Worm (Caenorhabditis elegans) whole organism, young adult: ENCODE measurements around the gene Y50D7A.13.

Experiments used
- B0035.1 ChIP-seq: sonication (generic microtip); optimal IDR thresholded peaks from 2 replicates; lab custom pipeline; 2016; ENCODE audit warnings: missing genetic modification characterization, mild to moderate bottlenecking, missing compliant biosample characterization, missing genotype, missing genetic modification reagents
- B0261.1 ChIP-seq: sonication (generic microtip); optimal IDR thresholded peaks from 2 replicates; lab custom pipeline; 2016; ENCODE audit warnings: mild to moderate bottlenecking, missing genetic modification characterization, moderate library complexity, missing compliant biosample characterization
- B0336.3 ChIP-seq: fragments of 200-800 bp; sonication (Bioruptor generic); IDR thresholded peaks from 2 replicates; pipeline ENCODE4 v1.3.6; 2022; ENCODE audit warnings: missing genetic modification characterization, missing compliant biosample characterization
- D2030.7 ChIP-seq: fragments of 200-800 bp; sonication (Bioruptor generic); IDR thresholded peaks from 2 replicates; pipeline ENCODE4 v1.3.6; 2022; ENCODE audit warnings: missing genetic modification reagents, missing genetic modification characterization, missing compliant biosample characterization
- F22D6.2 ChIP-seq: sonication (generic microtip); optimal IDR thresholded peaks from 2 replicates; lab custom pipeline; 2016; ENCODE audit warnings: mild to moderate bottlenecking, missing genetic modification characterization, missing compliant biosample characterization
- F33H1.4 ChIP-seq: fragments of 200-800 bp; sonication (Bioruptor generic); IDR thresholded peaks from 2 replicates; pipeline ENCODE4 v1.3.6; 2022; ENCODE audit warnings: missing genetic modification reagents, missing genetic modification characterization, missing compliant biosample characterization
- T07F8.4 ChIP-seq: sonication (generic microtip); optimal IDR thresholded peaks from 2 replicates; lab custom pipeline; 2016; ENCODE audit warnings: mild to moderate bottlenecking, missing genetic modification characterization, moderate library complexity, missing compliant biosample characterization
- T26A5.8 ChIP-seq: sonication (generic microtip); optimal IDR thresholded peaks from 2 replicates; lab custom pipeline; 2016; ENCODE audit warnings: missing genetic modification characterization, missing compliant biosample characterization
- Y95B8A.8 ChIP-seq: fragments of 200-800 bp; sonication (Bioruptor generic); IDR thresholded peaks from 2 replicates; pipeline ENCODE4 v1.3.6; 2022; ENCODE audit warnings: missing genetic modification reagents, missing genetic modification characterization, missing compliant biosample characterization
- attf-5 ChIP-seq: fragments of 200-800 bp; sonication (Bioruptor generic); optimal IDR thresholded peaks from 2 replicates; lab custom pipeline; 2018; ENCODE audit warnings: mild to moderate bottlenecking, missing genetic modification characterization, missing compliant biosample characterization
- attf-6 ChIP-seq: fragments of 200-800 bp; sonication (Bioruptor generic); IDR thresholded peaks from 2 replicates; pipeline ENCODE4 v1.3.6; 2022; ENCODE audit warnings: missing genetic modification reagents, missing genetic modification characterization, missing compliant biosample characterization
- cebp-2 ChIP-seq: fragments of 200-800 bp; sonication (Bioruptor generic); IDR thresholded peaks from 2 replicates; pipeline ENCODE4 v1.3.6; 2022; ENCODE audit warnings: missing genetic modification characterization, missing compliant biosample characterization
- ceh-100 ChIP-seq: fragments of 200-800 bp; sonication (Bioruptor generic); IDR thresholded peaks from 2 replicates; pipeline ENCODE4 v1.3.6; 2022; ENCODE audit warnings: missing genetic modification reagents, missing genetic modification characterization, missing compliant biosample characterization
- ceh-58 ChIP-seq: fragments of 200-800 bp; sonication (Bioruptor generic); IDR thresholded peaks from 2 replicates; pipeline ENCODE4 v1.3.6; 2022; ENCODE audit warnings: missing genetic modification characterization, missing compliant biosample characterization
- ceh-91 ChIP-seq: fragments of 200-800 bp; sonication (Bioruptor generic); IDR thresholded peaks from 2 replicates; pipeline ENCODE4 v1.3.6; 2022; ENCODE audit warnings: missing genetic modification reagents, missing genetic modification characterization, missing compliant biosample characterization
- dox-1 ChIP-seq: fragments of 200-800 bp; sonication (Bioruptor generic); IDR thresholded peaks from 2 replicates; pipeline ENCODE4 v1.3.6; 2022; ENCODE audit warnings: missing genetic modification reagents, missing genetic modification characterization, missing compliant biosample characterization
- egl-18 ChIP-seq: fragments of 200-800 bp; sonication (Bioruptor generic); IDR thresholded peaks from 2 replicates; pipeline ENCODE4 v1.3.6; 2022; ENCODE audit warnings: missing genetic modification reagents, missing genetic modification characterization, missing compliant biosample characterization
- egrh-3 ChIP-seq: fragments of 200-800 bp; sonication (Bioruptor generic); IDR thresholded peaks from 2 replicates; pipeline ENCODE4 v1.3.6; 2022; ENCODE audit warnings: missing genetic modification reagents, missing genetic modification characterization, missing compliant biosample characterization
- ets-4 ChIP-seq: fragments of 200-800 bp; sonication (Bioruptor generic); optimal IDR thresholded peaks from 2 replicates; lab custom pipeline; 2018; ENCODE audit warnings: mild to moderate bottlenecking, missing genetic modification characterization, missing compliant biosample characterization
- hlh-26 ChIP-seq: fragments of 200-800 bp; sonication (Bioruptor generic); conservative IDR thresholded peaks from 2 replicates; pipeline ENCODE4 v1.3.6; 2022; ENCODE audit warnings: missing genetic modification reagents, missing genetic modification characterization, missing compliant biosample characterization
- hmg-1.2 ChIP-seq: fragments of 200-800 bp; sonication (Bioruptor generic); IDR thresholded peaks from 2 replicates; pipeline ENCODE4 v1.3.6; 2022; ENCODE audit warnings: missing genetic modification reagents, missing genetic modification characterization, missing compliant biosample characterization
- hsf-1 ChIP-seq: fragments of 200-800 bp; sonication (Bioruptor generic); IDR thresholded peaks from 2 replicates; pipeline ENCODE4 v1.3.6; 2022; ENCODE audit warnings: missing genetic modification reagents, missing genetic modification characterization, missing compliant biosample characterization
- let-607 ChIP-seq, 2 experiments: fragments of 200-800 bp in 1 of 2; sonication (Bioruptor generic) in 1 of 2; sonication (generic microtip) in 1 of 2; optimal IDR thresholded peaks; 2 replicates each; lab custom pipeline; 2016 to 2018; ENCODE audit warnings: mild to moderate bottlenecking in 2 of 2, missing compliant biosample characterization in 2 of 2, missing genetic modification characterization in 2 of 2, moderate library complexity in 2 of 2, missing genotype in 1 of 2
- lsl-1 ChIP-seq: fragments of 200-800 bp; sonication (Bioruptor generic); optimal IDR thresholded peaks from 2 replicates; lab custom pipeline; 2018; ENCODE audit warnings: mild to moderate bottlenecking, missing genetic modification characterization, moderate library complexity, missing compliant biosample characterization
- madf-6 ChIP-seq: fragments of 200-800 bp; sonication (Bioruptor generic); IDR thresholded peaks from 2 replicates; pipeline ENCODE4 v1.3.6; 2022; ENCODE audit warnings: missing genetic modification reagents, missing genetic modification characterization, missing compliant biosample characterization
- mcd-1 ChIP-seq: fragments of 200-800 bp; sonication (Bioruptor generic); IDR thresholded peaks from 2 replicates; pipeline ENCODE4 v1.3.6; 2022; ENCODE audit warnings: missing genetic modification reagents, missing genetic modification characterization, missing compliant biosample characterization
- nfya-2 ChIP-seq: fragments of 200-800 bp; sonication (Bioruptor generic); IDR thresholded peaks from 2 replicates; pipeline ENCODE4 v1.3.6; 2022; ENCODE audit warnings: missing genetic modification reagents, missing genetic modification characterization, missing compliant biosample characterization
- nfyb-1 ChIP-seq: fragments of 200-800 bp; sonication (Bioruptor generic); IDR thresholded peaks from 2 replicates; pipeline ENCODE4 v1.3.6; 2022; ENCODE audit warnings: missing genetic modification reagents, missing genetic modification characterization, missing compliant biosample characterization
- nhr-120 ChIP-seq: fragments of 200-800 bp; sonication (Bioruptor generic); IDR thresholded peaks from 2 replicates; pipeline ENCODE4 v1.3.6; 2022; ENCODE audit warnings: missing genetic modification characterization, missing compliant biosample characterization
- pha-4 ChIP-seq: fragments of 150-350 bp; sonication (generic microtip); optimal IDR thresholded peaks from 2 replicates; lab custom pipeline; 2014; ENCODE audit warnings: missing biosample characterization, missing genetic modification reagents, missing genetic modification characterization
- rcor-1 ChIP-seq: fragments of 200-800 bp; sonication (Bioruptor generic); IDR thresholded peaks from 2 replicates; pipeline ENCODE4 v1.3.6; 2022; ENCODE audit warnings: missing genetic modification reagents, missing genetic modification characterization, missing compliant biosample characterization
- rec-8 ChIP-seq, 2 experiments: sonication (generic microtip); optimal IDR thresholded peaks; 2 replicates each; lab custom pipeline; 2016; ENCODE audit warnings: mild to moderate bottlenecking in 2 of 2, missing genetic modification characterization in 2 of 2, missing genetic modification reagents in 2 of 2, missing genotype in 2 of 2, missing biosample characterization in 1 of 2, missing compliant biosample characterization in 1 of 2, moderate library complexity in 1 of 2
- rpc-1 ChIP-seq, 2 experiments: fragments of 150-350 bp in 1 of 2; sonication (generic microtip) in 1 of 2; optimal IDR thresholded peaks; 2 replicates each; lab custom pipeline; 2014 to 2018; ENCODE audit warnings: missing biosample characterization in 1 of 2, missing genetic modification characterization in 1 of 2, missing genetic modification reagents in 1 of 2, missing genotype in 1 of 2
- snpc-1.3 ChIP-seq: sonication (generic microtip); optimal IDR thresholded peaks from 2 replicates; lab custom pipeline; 2017; ENCODE audit warnings: missing genetic modification characterization, mild to moderate bottlenecking, missing compliant biosample characterization, antibody characterized with exemption, moderate library complexity, missing genotype, missing genetic modification reagents; ENCODE audit not compliant: insufficient read depth
- zfh-2 ChIP-seq: fragments of 200-800 bp; sonication (Bioruptor generic); conservative IDR thresholded peaks from 2 replicates; pipeline ENCODE4 v1.3.6; 2022; ENCODE audit warnings: missing genetic modification reagents, missing genetic modification characterization, missing compliant biosample characterization
- ztf-22 ChIP-seq: fragments of 200-800 bp; sonication (Bioruptor generic); optimal IDR thresholded peaks from 2 replicates; lab custom pipeline; 2018; ENCODE audit warnings: mild to moderate bottlenecking, missing genetic modification characterization, moderate library complexity, missing compliant biosample characterization
- ztf-25 ChIP-seq: fragments of 200-800 bp; sonication (Bioruptor generic); IDR thresholded peaks from 2 replicates; pipeline ENCODE4 v1.3.6; 2022; ENCODE audit warnings: missing genetic modification reagents, missing genetic modification characterization, missing compliant biosample characterization
- ztf-3 ChIP-seq: fragments of 200-800 bp; sonication (Bioruptor generic); optimal IDR thresholded peaks from 2 replicates; lab custom pipeline; 2018; ENCODE audit warnings: mild to moderate bottlenecking, missing genetic modification characterization, missing compliant biosample characterization

Gene Y50D7A.13

DNA sequence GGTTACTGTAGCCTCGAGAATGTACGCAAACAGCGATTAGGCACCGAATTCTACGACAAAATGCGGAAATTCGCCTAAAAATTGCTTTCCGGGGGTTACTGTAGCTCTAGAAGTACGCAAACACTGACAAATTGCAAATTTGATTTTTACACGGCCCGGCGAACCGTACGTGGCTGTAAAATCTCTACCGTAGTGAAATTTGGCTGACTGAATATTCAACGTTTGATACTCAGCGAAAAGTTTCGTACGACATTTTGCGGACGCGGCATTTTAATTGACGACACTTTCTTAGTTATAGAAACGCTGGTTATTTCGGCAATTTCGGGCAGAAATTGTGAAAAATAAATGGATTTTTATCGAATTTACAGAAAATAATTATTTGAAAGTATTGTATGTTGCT, 24.9 kb downstream of the Y50D7A.13 start:
- TF ChIP-seq D2030.7 (GFP tag; lab: Robert Waterston, UW) = 0 out of 2 replicates have a peak, but pooled peaks have one; percentile 28
- TF ChIP-seq hmg-1.2 (GFP tag; lab: Robert Waterston, UW) = peak; percentile 82
- 0 out of 2 replicates have a peak, but pooled peaks have one; percentile 25 for TF ChIP-seq dox-1 (GFP tag; lab: Robert Waterston, UW)
- peak; percentile 62 for TF ChIP-seq mcd-1
- TF ChIP-seq nfyb-1 (GFP tag; lab: Robert Waterston, UW) = 0 out of 2 replicates have a peak, but pooled peaks have one; percentile 33
- peak; percentile 25; the same call in 1 of the 2 replicates for TF ChIP-seq madf-6
- peak; percentile 33 for TF ChIP-seq lsl-1
- TF ChIP-seq F33H1.4 (GFP tag; lab: Robert Waterston, UW) = peak; percentile 29; the same call in 1 of the 2 replicates

DNA sequence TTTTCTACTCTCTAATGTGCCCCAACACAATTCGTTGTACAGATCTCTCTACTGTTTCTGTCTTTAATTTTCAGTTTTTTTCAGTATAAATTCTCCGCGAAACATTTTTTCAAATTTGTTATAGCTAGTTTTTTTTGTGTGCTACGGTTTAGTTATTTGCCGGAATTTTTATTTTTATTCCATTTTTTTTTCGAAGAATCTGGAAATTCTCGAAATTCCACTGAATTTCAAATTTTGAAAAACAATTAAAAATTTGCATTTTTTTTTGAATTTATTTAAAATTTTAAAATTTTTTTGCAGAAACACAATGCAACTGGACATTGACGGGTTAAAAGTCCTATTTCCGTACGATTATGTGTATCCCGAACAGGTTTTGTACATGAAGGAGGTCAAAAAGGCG, 29.6 kb downstream of the Y50D7A.13 start, which contains the start of gene xpd-1:
TSS of gene xpd-1 (plus strand) at position 301 of the 400 bp plus-strand sequence.
- no peak for TF ChIP-seq let-607 (tag; optimal IDR thresholded peaks at IDR 0.05; lab: Kevin White, UChicago)
- TF ChIP-seq ztf-22 (GFP tag; lab: Kevin White, UChicago) = no peak
- TF ChIP-seq F22D6.2 (tag; lab: Kevin White, UChicago) = no peak
- TF ChIP-seq nfya-2 = no peak
- TF ChIP-seq attf-6 (GFP tag; lab: Robert Waterston, UW) = no peak
- no peak for TF ChIP-seq ets-4 (GFP tag; lab: Kevin White, UChicago)
- no peak for TF ChIP-seq hlh-26
- no peak for TF ChIP-seq rec-8 (tag; optimal IDR thresholded peaks at IDR 0.05; lab: Kevin White, UChicago)
- no peak for TF ChIP-seq ztf-3 (GFP tag; lab: Kevin White, UChicago)
- no peak for TF ChIP-seq ztf-25
- TF ChIP-seq nfyb-1 (GFP tag; lab: Robert Waterston, UW) = no peak
- TF ChIP-seq ceh-91 = no peak
- no peak for TF ChIP-seq T07F8.4 (tag; lab: Kevin White, UChicago)
- no peak for TF ChIP-seq B0336.3 (GFP tag; lab: Robert Waterston, UW)
- TF ChIP-seq snpc-1.3 = no peak

DNA sequence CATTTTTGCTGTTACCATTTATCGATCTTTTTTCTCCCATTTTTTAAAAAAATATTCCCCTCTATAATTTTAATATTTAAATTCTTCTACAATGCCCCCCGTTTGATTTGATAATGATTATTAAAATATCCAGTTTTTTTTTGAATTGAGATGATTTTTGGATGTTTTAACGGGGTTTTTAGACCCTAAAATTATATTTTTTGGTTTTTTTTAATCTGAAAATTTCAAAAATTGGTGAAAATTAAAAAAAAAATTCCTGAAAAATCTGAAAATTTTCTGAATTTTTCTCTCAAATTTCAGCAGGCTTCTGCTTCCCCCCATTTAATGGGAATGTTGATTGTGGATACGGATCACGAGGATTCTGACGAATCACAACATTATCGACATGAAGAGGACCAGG, 40.2 kb downstream of the Y50D7A.13 start, which contains the start of gene Y50D7A.3:
TSS of gene Y50D7A.3 (plus strand) at position 301 of the 400 bp plus-strand sequence.
- no peak for TF ChIP-seq T26A5.8 (tag; lab: Kevin White, UChicago)
- no peak for TF ChIP-seq cebp-2 (GFP tag; lab: Robert Waterston, UW)
- TF ChIP-seq, all 124 proteins: peak for 0

DNA sequence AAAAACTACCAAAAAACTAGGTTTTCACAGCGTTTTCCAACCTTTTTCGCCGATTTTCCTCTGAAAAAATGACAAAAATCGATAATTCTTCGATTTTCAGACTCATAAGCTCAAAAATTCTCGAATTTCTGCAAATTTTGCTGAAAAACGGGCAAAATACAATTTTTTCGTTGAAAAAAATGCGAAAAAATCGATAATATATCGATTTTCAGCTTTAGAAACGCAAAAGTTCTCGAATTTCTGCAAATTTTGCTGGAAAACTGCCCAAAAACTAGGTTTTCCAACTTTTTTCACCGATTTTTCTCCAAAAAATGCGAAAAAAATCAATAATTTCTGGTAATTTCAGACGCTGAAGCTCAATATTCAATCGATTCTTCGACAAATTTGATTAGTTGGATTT, 43.0 kb downstream of the Y50D7A.13 start:
- TF ChIP-seq B0035.1 (tag; lab: Kevin White, UChicago) (no peak), egrh-3 (no peak), rcor-1 (no peak), B0261.1 (tag; lab: Kevin White, UChicago) (no peak), attf-5 (GFP tag; lab: Kevin White, UChicago) (no peak), hsf-1 (no peak), nfyb-1 (GFP tag; lab: Robert Waterston, UW) (no peak), zfh-2 (no peak), pha-4 (tag; lab: Kevin White, UChicago) (no peak), ceh-58 (no peak), F22D6.2 (tag; lab: Kevin White, UChicago) (no peak), nhr-120 (GFP tag; lab: Robert Waterston, UW) (no peak), Y95B8A.8 (GFP tag; lab: Robert Waterston, UW) (no peak), rpc-1 (optimal IDR thresholded peaks at IDR 0.05; lab: Kevin White, UChicago) (no peak), rpc-1 (tag; optimal IDR thresholded peaks at IDR 0.05; lab: Kevin White, UChicago) (no peak), B0336.3 (GFP tag; lab: Robert Waterston, UW) (no peak), ceh-100 (GFP tag; lab: Robert Waterston, UW) (no peak), egl-18 (GFP tag; lab: Robert Waterston, UW) (no peak)
- TF ChIP-seq, all 124 proteins: peak for 0
